Worm (Caenorhabditis elegans) whole organism, L2 larva: ENCODE measurements around the gene hda-1.

Source experiments
- C34F6.9 ChIP-seq: fragments of 150-350 bp; optimal IDR thresholded peaks from 2 replicates; lab custom pipeline; 2014; ENCODE audit warnings: missing biosample characterization, missing genetic modification characterization
- ZK546.5 ChIP-seq: sonication (generic microtip); optimal IDR thresholded peaks from 2 replicates; lab custom pipeline; 2017; ENCODE audit warnings: missing biosample characterization, missing genetic modification characterization
- aly-2 ChIP-seq: fragments of 150-350 bp; optimal IDR thresholded peaks from 2 replicates; lab custom pipeline; 2014; ENCODE audit warnings: missing biosample characterization, missing genetic modification characterization
- ceh-16 ChIP-seq: fragments of 150-350 bp; optimal IDR thresholded peaks from 2 replicates; lab custom pipeline; 2014; ENCODE audit warnings: missing biosample characterization, missing genetic modification characterization
- elt-1 ChIP-seq: fragments of 150-350 bp; optimal IDR thresholded peaks from 2 replicates; lab custom pipeline; 2014; ENCODE audit warnings: missing biosample characterization, missing genetic modification characterization
- lin-11 ChIP-seq: fragments of 150-350 bp; sonication (generic microtip); optimal IDR thresholded peaks from 2 replicates; lab custom pipeline; 2014; ENCODE audit warnings: missing biosample characterization, missing genetic modification characterization, inconsistent platforms, mixed read lengths
- lin-39 ChIP-seq: fragments of 150-350 bp; optimal IDR thresholded peaks from 2 replicates; lab custom pipeline; 2014; ENCODE audit warnings: missing biosample characterization, missing genetic modification reagents, missing genetic modification characterization
- lsy-2 ChIP-seq, 2 experiments: fragments of 150-350 bp in 1 of 2; sonication (generic microtip) in 1 of 2; optimal IDR thresholded peaks; 2 replicates each; lab custom pipeline; 2014 to 2017; ENCODE audit warnings: missing biosample characterization in 2 of 2, missing genetic modification characterization in 2 of 2
- nhr-237 ChIP-seq: fragments of 150-350 bp; optimal IDR thresholded peaks from 2 replicates; lab custom pipeline; 2014; ENCODE audit warnings: missing biosample characterization, missing genetic modification characterization
- nhr-77 ChIP-seq: fragments of 150-350 bp; optimal IDR thresholded peaks from 2 replicates; lab custom pipeline; 2014; ENCODE audit warnings: missing biosample characterization, missing genetic modification characterization
- skn-1 ChIP-seq: sonication (generic microtip); optimal IDR thresholded peaks from 2 replicates; lab custom pipeline; 2017; ENCODE audit warnings: missing biosample characterization, missing genetic modification characterization
- zag-1 ChIP-seq: fragments of 150-350 bp; optimal IDR thresholded peaks from 2 replicates; lab custom pipeline; 2014; ENCODE audit warnings: missing biosample characterization, missing genetic modification characterization
- ztf-4 ChIP-seq: fragments of 150-350 bp; optimal IDR thresholded peaks from 2 replicates; lab custom pipeline; 2014; ENCODE audit warnings: missing biosample characterization, missing genetic modification characterization

DNA sequence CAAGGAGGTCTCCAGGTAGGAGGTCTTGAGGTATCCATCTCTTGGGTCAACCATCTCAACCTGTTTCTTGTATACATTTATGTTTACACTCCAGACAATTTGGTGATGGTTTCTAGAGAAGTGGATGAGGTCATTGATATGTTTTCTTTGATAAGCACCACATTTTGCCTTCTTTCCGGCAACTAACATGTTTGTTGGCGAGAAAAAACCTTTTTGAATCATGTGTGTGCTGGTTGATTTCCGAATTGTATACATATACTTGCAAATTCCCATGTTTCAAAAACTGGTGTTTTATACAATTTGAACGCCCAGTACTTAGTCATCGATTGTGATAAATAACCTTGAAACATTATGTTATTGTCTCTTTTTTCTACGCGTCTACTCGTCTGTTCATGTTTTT lies 21.1 kb upstream of the hda-1 start:
- TF ChIP-seq zag-1 (tag; lab: Kevin White, UChicago) (no peak), ZK546.5 (tag; lab: Kevin White, UChicago) (no peak), skn-1 (tag; lab: Kevin White, UChicago) (no peak), ceh-16 (tag; lab: Kevin White, UChicago) (no peak), aly-2 (tag; lab: Kevin White, UChicago) (no peak), lsy-2 (tag; optimal IDR thresholded peaks at IDR 0.05; lab: Kevin White, UChicago) (no peak), elt-1 (tag; lab: Kevin White, UChicago) (no peak), lin-11 (tag; lab: Kevin White, UChicago) (no peak), nhr-237 (tag; lab: Kevin White, UChicago) (no peak), nhr-77 (tag; lab: Kevin White, UChicago) (no peak), lin-39 (tag; lab: Kevin White, UChicago) (no peak), C34F6.9 (no peak), ztf-4 (tag; lab: Kevin White, UChicago) (no peak)
